Worm (Caenorhabditis elegans): ENCODE measurements around the gene str-92.

str-92 gene

ce11 chrV:17696753-17697152 lies 20.3 kb upstream of the str-92 start, which contains the start of gene spp-29:
Gene spp-29 (minus strand): TSS chrV:17696853.
- TF ChIP-seq egl-27 (tag; optimal IDR thresholded peaks at IDR 0.05), result no peak
- no peak for TF ChIP-seq nhr-11 (tag; optimal IDR thresholded peaks at IDR 0.05)
- TF ChIP-seq nhr-237 (tag; optimal IDR thresholded peaks at IDR 0.05), result no peak
- TF ChIP-seq elt-1 (tag; optimal IDR thresholded peaks at IDR 0.05), result no peak
- TF ChIP-seq ceh-82 (tag; optimal IDR thresholded peaks at IDR 0.05), result no peak
- TF ChIP-seq pqm-1 (tag; optimal IDR thresholded peaks at IDR 0.05), result no peak
- TF ChIP-seq snpc-4 (tag; optimal IDR thresholded peaks at IDR 0.05), result no peak
- TF ChIP-seq nhr-23 (tag; optimal IDR thresholded peaks at IDR 0.05), result no peak
- TF ChIP-seq fkh-2 (tag; optimal IDR thresholded peaks at IDR 0.05), result no peak
- TF ChIP-seq elt-3 (tag; optimal IDR thresholded peaks at IDR 0.05), result no peak
- no peak for TF ChIP-seq nhr-43 (tag; optimal IDR thresholded peaks at IDR 0.05; ENCODE audit: poor library complexity, severe bottlenecking)
- TF ChIP-seq nhr-25 (tag; optimal IDR thresholded peaks at IDR 0.05), result no peak
- no peak for TF ChIP-seq jun-1 (tag; optimal IDR thresholded peaks at IDR 0.05)
- TF ChIP-seq eor-1 (tag; optimal IDR thresholded peaks at IDR 0.05), result no peak

ce11 chrV:17695802-17696201 lies 19.3 kb upstream of the str-92 start, which contains the start of gene Y26G10.1:
Gene Y26G10.1 (minus strand): TSS chrV:17695902.
- TF ChIP-seq ztf-4 (tag; optimal IDR thresholded peaks at IDR 0.05) (no peak), nhr-12 (tag; optimal IDR thresholded peaks at IDR 0.05) (no peak), snpc-4 (tag; optimal IDR thresholded peaks at IDR 0.05) (no peak), ztf-11 (tag; optimal IDR thresholded peaks at IDR 0.05) (no peak)

DNA sequence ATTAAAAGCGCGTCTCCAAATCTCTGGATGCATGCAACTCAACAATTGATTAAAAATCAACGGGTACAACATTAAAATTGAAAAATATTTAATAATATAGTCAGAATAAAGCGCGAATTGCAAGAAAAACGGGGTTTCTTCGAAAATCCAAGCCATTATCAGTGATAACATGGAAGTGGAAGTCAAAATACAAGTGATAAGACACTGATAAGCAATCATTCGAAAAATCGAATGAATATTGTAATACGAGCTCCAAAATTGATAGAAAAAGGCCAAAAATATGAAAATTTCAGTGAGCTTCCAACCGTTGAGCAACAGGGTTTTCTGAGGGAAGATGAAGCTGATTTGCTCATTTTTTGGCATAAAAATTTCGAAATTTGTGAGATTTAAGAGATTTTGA lies 17.8 kb upstream of the str-92 start:
- no peak for TF ChIP-seq hmg-11 (tag; optimal IDR thresholded peaks at IDR 0.05)
- no peak for TF ChIP-seq nhr-237 (tag; optimal IDR thresholded peaks at IDR 0.05)
- TF ChIP-seq snpc-4 (tag; optimal IDR thresholded peaks at IDR 0.05), result no peak
- TF ChIP-seq nhr-43 (tag; optimal IDR thresholded peaks at IDR 0.05; ENCODE audit: poor library complexity, severe bottlenecking), result no peak
- peak; percentile 47 for TF ChIP-seq elt-2 (tag; optimal IDR thresholded peaks at IDR 0.05)
- TF ChIP-seq R02D3.7 (tag; optimal IDR thresholded peaks at IDR 0.05), result no peak
- no peak for TF ChIP-seq egl-5 (tag; optimal IDR thresholded peaks at IDR 0.05)
- TF ChIP-seq ceh-82 (tag; optimal IDR thresholded peaks at IDR 0.05), result no peak

DNA sequence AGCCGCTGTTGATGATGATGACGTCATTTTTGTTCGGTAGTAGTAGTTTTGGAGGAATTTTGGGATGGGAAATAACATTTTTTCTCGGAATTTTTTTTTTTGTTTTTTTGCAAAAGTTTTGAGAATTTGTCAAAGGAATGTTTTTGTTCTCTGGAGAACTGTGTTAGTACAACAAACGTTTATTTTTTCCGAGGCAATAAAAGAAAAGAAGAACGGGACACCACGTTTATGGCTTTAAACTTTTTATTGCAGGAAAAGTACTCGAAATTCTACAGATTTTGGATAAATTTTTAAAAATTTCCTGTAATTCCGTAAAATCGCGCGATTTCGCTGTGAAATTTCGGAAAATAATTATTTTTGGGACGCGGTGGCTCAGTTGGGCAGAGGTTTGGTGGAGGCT lies 14.5 kb upstream of the str-92 start, which contains the start of gene F59A1.13:
Gene F59A1.13, minus strand, starts transcription at position 101 of the 400 bp plus-strand sequence.
- TF ChIP-seq ceh-28 (tag; optimal IDR thresholded peaks at IDR 0.05), result no peak
- no peak for TF ChIP-seq ztf-11 (tag; optimal IDR thresholded peaks at IDR 0.05)
- TF ChIP-seq hmg-11 (tag; optimal IDR thresholded peaks at IDR 0.05), result no peak
- TF ChIP-seq lsy-12 (tag; optimal IDR thresholded peaks at IDR 0.05), result no peak
- TF ChIP-seq daf-12 (tag; optimal IDR thresholded peaks at IDR 0.05), result no peak
- TF ChIP-seq nfya-1 (tag; optimal IDR thresholded peaks at IDR 0.05; ENCODE audit: insufficient read depth), result no peak
- no peak for TF ChIP-seq elt-2 (tag; optimal IDR thresholded peaks at IDR 0.05)
- TF ChIP-seq jun-1 (tag; optimal IDR thresholded peaks at IDR 0.05), result no peak
- TF ChIP-seq unc-62 (GFP tag; optimal IDR thresholded peaks at IDR 0.05), result no peak
- no peak for TF ChIP-seq snpc-4 (tag; optimal IDR thresholded peaks at IDR 0.05)
- no peak for TF ChIP-seq ceh-16 (tag; optimal IDR thresholded peaks at IDR 0.05)
- TF ChIP-seq nhr-77 (tag; optimal IDR thresholded peaks at IDR 0.05), result no peak
- no peak for TF ChIP-seq mdl-1 (tag; optimal IDR thresholded peaks at IDR 0.05)
- TF ChIP-seq nhr-25 (tag; optimal IDR thresholded peaks at IDR 0.05), result no peak
- no peak for TF ChIP-seq nhr-67 (tag; optimal IDR thresholded peaks at IDR 0.05)

DNA sequence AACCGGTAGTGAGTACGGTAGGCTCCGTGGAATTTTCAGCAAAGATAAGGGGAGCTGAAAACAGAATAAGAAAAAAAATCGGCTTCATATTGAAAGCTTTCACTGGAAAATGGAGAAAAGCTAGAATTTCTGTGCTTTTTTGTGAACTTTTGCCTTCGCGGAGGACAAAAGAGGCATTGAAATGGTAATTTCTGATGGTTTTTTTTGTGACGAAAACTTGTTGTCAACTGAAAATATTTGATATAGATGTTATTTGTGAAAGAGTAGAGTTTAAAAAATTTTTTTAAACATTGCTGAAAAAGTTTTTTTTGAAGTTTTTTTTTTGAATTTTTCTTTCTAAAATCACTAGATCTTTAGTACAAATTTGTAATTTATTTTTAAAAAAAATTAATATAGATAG lies 10.4 kb upstream of the str-92 start, which contains the start of gene F59A1.18:
Gene F59A1.18, minus strand, starts transcription at position 101 of the 400 bp plus-strand sequence.
- no peak for TF ChIP-seq eor-1 (tag; optimal IDR thresholded peaks at IDR 0.05)
- no peak for TF ChIP-seq unc-62 (GFP tag; optimal IDR thresholded peaks at IDR 0.05)
- TF ChIP-seq nhr-76 (tag; optimal IDR thresholded peaks at IDR 0.05), result no peak
- TF ChIP-seq mml-1 (tag; optimal IDR thresholded peaks at IDR 0.05), result no peak
- TF ChIP-seq nhr-28 (tag; optimal IDR thresholded peaks at IDR 0.05), result no peak
- no peak for TF ChIP-seq ceh-82 (tag; optimal IDR thresholded peaks at IDR 0.05)

DNA sequence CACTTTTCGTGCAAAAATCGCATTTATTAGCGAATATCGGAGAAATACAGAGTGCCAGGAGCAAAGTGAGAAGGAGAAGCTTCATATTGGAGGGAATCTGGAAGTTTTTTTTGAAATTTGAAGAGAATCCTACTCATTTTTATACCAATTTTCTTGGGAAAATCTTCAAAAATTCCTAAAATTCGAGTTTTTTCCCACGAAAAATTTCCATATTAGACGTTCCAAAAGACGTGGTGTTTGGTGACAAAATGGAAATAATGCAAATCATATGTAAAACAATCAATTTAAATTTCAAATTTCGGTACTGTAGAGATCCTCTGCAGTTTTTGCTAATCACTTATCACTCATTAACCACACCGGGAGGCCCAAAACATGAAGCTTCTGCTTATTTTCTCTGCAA lies 8.4 kb upstream of the str-92 start, which contains the start of the genes F59A1.16 and F59A1.6:
Gene F59A1.16, minus strand, starts transcription at position 101 of the 400 bp plus-strand sequence.
Gene F59A1.6, plus strand, starts transcription at position 285 of the 400 bp plus-strand sequence.
- no peak for TF ChIP-seq R02D3.7 (tag; optimal IDR thresholded peaks at IDR 0.05)
- TF ChIP-seq sea-2 (GFP tag; optimal IDR thresholded peaks at IDR 0.05), result no peak
- TF ChIP-seq nhr-76 (tag; optimal IDR thresholded peaks at IDR 0.05), result no peak
- no peak for TF ChIP-seq nhr-43 (tag; optimal IDR thresholded peaks at IDR 0.05; ENCODE audit: poor library complexity, severe bottlenecking)
- no peak for TF ChIP-seq mdl-1 (tag; optimal IDR thresholded peaks at IDR 0.05)
- no peak for TF ChIP-seq nhr-67 (tag; optimal IDR thresholded peaks at IDR 0.05)
- TF ChIP-seq fkh-2 (tag; optimal IDR thresholded peaks at IDR 0.05), result no peak
- no peak for TF ChIP-seq lin-39 (tag; optimal IDR thresholded peaks at IDR 0.05)
- no peak for TF ChIP-seq unc-62 (GFP tag; optimal IDR thresholded peaks at IDR 0.05)
- TF ChIP-seq pqm-1 (tag; optimal IDR thresholded peaks at IDR 0.05), result no peak
- TF ChIP-seq nhr-25 (tag; optimal IDR thresholded peaks at IDR 0.05), result no peak
- TF ChIP-seq ceh-82 (tag; optimal IDR thresholded peaks at IDR 0.05), result no peak
- TF ChIP-seq nhr-237 (tag; optimal IDR thresholded peaks at IDR 0.05), result no peak
